Worm (Caenorhabditis elegans): ENCODE data around the gene scb-1.

Gene scb-1

DNA sequence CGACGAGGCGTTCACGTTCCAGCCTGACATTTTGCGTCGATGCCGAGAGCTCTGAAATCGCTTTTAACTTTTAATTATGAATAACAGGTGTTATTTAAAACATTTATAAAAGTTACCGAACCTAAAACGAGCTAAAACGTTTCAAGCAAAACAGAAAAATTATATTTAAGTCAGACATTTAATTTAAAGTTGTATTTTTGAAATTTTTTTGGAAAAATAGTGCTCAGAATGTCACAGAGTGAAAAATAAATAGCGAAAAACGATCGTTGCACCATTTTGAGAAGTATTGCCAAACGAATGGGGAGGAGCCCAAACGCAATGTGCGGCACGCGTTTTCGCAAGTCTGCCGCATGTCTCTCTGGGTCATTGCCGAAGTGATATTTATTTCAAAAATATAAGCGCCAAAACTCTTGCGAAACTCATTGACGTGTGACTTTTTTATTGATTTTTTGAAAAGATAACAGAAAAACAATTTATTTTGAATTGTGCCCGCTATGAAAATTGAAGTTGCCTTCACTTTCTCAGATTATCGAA, 6.4 kb downstream of the scb-1 start, which contains the start of gene erfa-3 (continued):
- TF ChIP-seq ets-4 (GFP tag; optimal IDR thresholded peaks at IDR 0.05) (no peak), rcor-1 (GFP tag; IDR thresholded peaks at IDR 0.05) (peak; percentile 74), madf-6 (GFP tag; IDR thresholded peaks at IDR 0.05) (peak; percentile 76), somi-1 (GFP tag; optimal IDR thresholded peaks at IDR 0.05) (no peak), mxl-1 (tag; optimal IDR thresholded peaks at IDR 0.05) (no peak), die-1 (tag; optimal IDR thresholded peaks at IDR 0.05) (peak; percentile 53), unc-62 (GFP tag; optimal IDR thresholded peaks at IDR 0.05) (no peak), tbx-9 (tag; optimal IDR thresholded peaks at IDR 0.05; ENCODE audit: borderline replicate concordance) (no peak), rpc-1 (optimal IDR thresholded peaks at IDR 0.05) (peak; percentile 44), rpc-1 (tag; optimal IDR thresholded peaks at IDR 0.05) (no peak), ztf-18 (tag; optimal IDR thresholded peaks at IDR 0.05) (peak; percentile 43), egl-44 (GFP tag; IDR thresholded peaks at IDR 0.05) (peak; percentile 45; the same call in 1 of the 2 replicates), mcd-1 (GFP tag; IDR thresholded peaks at IDR 0.05) (peak; percentile 68), dox-1 (GFP tag; IDR thresholded peaks at IDR 0.05) (peak; percentile 58), B0035.1 (tag; optimal IDR thresholded peaks at IDR 0.05) (no peak), attf-3 (GFP tag; conservative IDR thresholded peaks at IDR 0.05) (no peak), B0336.3 (GFP tag; IDR thresholded peaks at IDR 0.05) (peak; percentile 33; the same call in 1 of the 2 replicates), K12H6.12 (tag; optimal IDR thresholded peaks at IDR 0.05) (no peak), tbp1 (GFP tag; optimal IDR thresholded peaks at IDR 0.05) (peak; percentile 33), hmg-1.2 (GFP tag; IDR thresholded peaks at IDR 0.05) (peak; percentile 43; the same call in 1 of the 2 replicates), attf-6 (GFP tag; IDR thresholded peaks at IDR 0.05) (no peak), repo-1 (tag; optimal IDR thresholded peaks at IDR 0.05) (peak; percentile 44), ceh-79 (tag; optimal IDR thresholded peaks at IDR 0.05) (no peak), F37B4.10 (GFP tag; IDR thresholded peaks at IDR 0.05) (no peak), ztf-28 (GFP tag; IDR thresholded peaks at IDR 0.05) (no peak), ztf-25 (GFP tag; IDR thresholded peaks at IDR 0.05) (no peak), ccch-3 (GFP tag; optimal IDR thresholded peaks at IDR 0.05) (no peak), snpc-1.3 (tag; optimal IDR thresholded peaks at IDR 0.05; ENCODE audit: insufficient read depth) (peak; percentile 25), hlh-26 (GFP tag; conservative IDR thresholded peaks at IDR 0.05) (no peak), sptf-2 (GFP tag; optimal IDR thresholded peaks at IDR 0.05) (peak; percentile 70), zim-3 (tag; optimal IDR thresholded peaks at IDR 0.05) (no peak), K11D2.4 (GFP tag; IDR thresholded peaks at IDR 0.05) (0 out of 2 replicates have a peak, but pooled peaks have one; percentile 41), attf-5 (GFP tag; optimal IDR thresholded peaks at IDR 0.05) (peak; percentile 85), sdz-38 (tag; optimal IDR thresholded peaks at IDR 0.05) (no peak), F33H1.4 (GFP tag; IDR thresholded peaks at IDR 0.05) (no peak), egl-18 (GFP tag; IDR thresholded peaks at IDR 0.05) (0 out of 2 replicates have a peak, but pooled peaks have one; percentile 63)

DNA sequence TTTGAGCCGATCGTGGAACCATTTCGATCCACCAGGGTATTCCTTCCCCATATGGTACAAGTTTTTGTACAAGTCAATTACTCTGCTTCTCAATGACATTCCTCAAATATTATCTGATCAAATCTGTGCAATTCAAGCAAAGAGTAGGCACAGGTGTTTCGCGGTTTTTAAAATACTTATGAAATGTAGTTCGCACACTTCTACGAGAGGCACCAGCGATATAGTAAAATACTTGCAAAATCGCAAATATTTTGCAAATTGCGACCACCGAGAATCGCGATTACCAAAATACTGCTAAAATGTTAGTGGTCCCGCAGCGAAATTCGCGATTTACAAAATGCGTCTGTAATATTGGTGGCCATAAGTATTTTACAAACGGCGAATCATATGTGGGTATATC, 9.9 kb downstream of the scb-1 start, which contains the start of gene Y42A5A.5:
Gene Y42A5A.5 (minus strand): TSS at position 101 of the 400 bp plus-strand sequence.
- TF ChIP-seq madf-3 (GFP tag; IDR thresholded peaks at IDR 0.05) = 0 out of 2 replicates have a peak, but pooled peaks have one; percentile 52
- TF ChIP-seq madf-6 (GFP tag; IDR thresholded peaks at IDR 0.05) = peak; percentile 36

DNA sequence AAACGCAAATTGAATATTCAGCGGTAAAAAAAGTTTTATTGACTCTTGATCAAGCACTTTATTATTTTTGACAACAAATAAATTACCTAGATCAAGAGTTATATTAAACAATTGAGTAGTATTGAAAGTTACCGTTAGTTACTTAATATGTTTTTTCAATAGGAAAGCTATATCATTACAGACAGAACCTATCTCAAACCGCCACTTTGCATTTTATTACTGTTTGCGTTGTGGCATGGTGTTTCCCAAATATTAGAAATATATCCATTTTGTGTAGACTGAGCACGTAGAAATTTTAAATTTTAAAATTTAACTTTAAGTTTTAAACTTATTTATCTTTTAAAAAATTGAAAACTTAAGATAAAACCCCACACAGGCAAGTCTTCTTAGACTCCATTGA, 15.1 kb downstream of the scb-1 start:
- TF ChIP-seq ceh-40 (GFP tag; IDR thresholded peaks at IDR 0.05) (no peak), B0261.1 (tag; optimal IDR thresholded peaks at IDR 0.05) (no peak), Y95B8A.8 (GFP tag; IDR thresholded peaks at IDR 0.05) (no peak), dpl-1 (GFP tag; optimal IDR thresholded peaks at IDR 0.05) (no peak), F49E8.2 (tag; optimal IDR thresholded peaks at IDR 0.05; ENCODE audit: insufficient read depth) (no peak), attf-6 (GFP tag; IDR thresholded peaks at IDR 0.05) (no peak), bed-2 (GFP tag; IDR thresholded peaks at IDR 0.05) (no peak), snpc-4 (GFP tag; optimal IDR thresholded peaks at IDR 0.05) (no peak), snpc-4 (tag; optimal IDR thresholded peaks at IDR 0.05) (no peak), nhr-27 (tag; optimal IDR thresholded peaks at IDR 0.05) (no peak), unc-130 (GFP tag; optimal IDR thresholded peaks at IDR 0.05) (no peak), C17E4.6 (GFP tag; IDR thresholded peaks at IDR 0.05) (no peak), nhr-90 (tag; optimal IDR thresholded peaks at IDR 0.05) (no peak)

Data from whole organism, young adult.